Worm (Caenorhabditis elegans) whole organism, mixed stage, embryonic: ENCODE measurements around the gene Y12A6A.1.

Experiments
- M03D4.4 ChIP-seq: sonication (generic microtip); optimal IDR thresholded peaks from 2 replicates; lab custom pipeline; 2017; ENCODE audit warnings: mild to moderate bottlenecking, missing genetic modification characterization, missing compliant biosample characterization
- bed-3 ChIP-seq: fragments of 200-800 bp; sonication (Bioruptor generic); optimal IDR thresholded peaks from 3 replicates; lab custom pipeline; 2018; ENCODE audit warnings: mild to moderate bottlenecking, missing genetic modification characterization, moderate library complexity, missing compliant biosample characterization
- blmp-1 ChIP-seq: fragments of 150-350 bp; optimal IDR thresholded peaks from 2 replicates; lab custom pipeline; 2014; ENCODE audit warnings: missing biosample characterization, missing genetic modification characterization
- ceh-39 ChIP-seq: fragments of 150-350 bp; optimal IDR thresholded peaks from 2 replicates; lab custom pipeline; 2014; ENCODE audit warnings: missing biosample characterization, missing genetic modification characterization
- ceh-43 ChIP-seq: fragments of 200-800 bp; sonication (Bioruptor generic); optimal IDR thresholded peaks from 2 replicates; lab custom pipeline; 2018; ENCODE audit warnings: mild to moderate bottlenecking, missing genetic modification characterization, moderate library complexity, missing compliant biosample characterization
- ceh-83 ChIP-seq: fragments of 200-800 bp; sonication (Bioruptor generic); optimal IDR thresholded peaks from 2 replicates; lab custom pipeline; 2018; ENCODE audit warnings: mild to moderate bottlenecking, missing genetic modification characterization, missing compliant biosample characterization
- ces-1 ChIP-seq: fragments of 150-350 bp; optimal IDR thresholded peaks from 2 replicates; lab custom pipeline; 2014; ENCODE audit warnings: missing biosample characterization, missing genetic modification reagents, missing genetic modification characterization
- cnd-1 ChIP-seq: fragments of 200-800 bp; sonication (Bioruptor generic); optimal IDR thresholded peaks from 2 replicates; lab custom pipeline; 2018; ENCODE audit warnings: mild to moderate bottlenecking, missing genetic modification characterization, missing compliant biosample characterization
- drap-1 ChIP-seq: fragments of 200-800 bp; sonication (Bioruptor generic); optimal IDR thresholded peaks from 3 replicates; lab custom pipeline; 2018; ENCODE audit warnings: mild to moderate bottlenecking, missing genetic modification characterization, missing compliant biosample characterization
- elt-1 ChIP-seq: sonication (generic microtip); optimal IDR thresholded peaks from 2 replicates; lab custom pipeline; 2017; ENCODE audit warnings: missing genetic modification characterization, mild to moderate bottlenecking, missing compliant biosample characterization, antibody characterized with exemption, moderate library complexity, borderline replicate concordance; ENCODE audit not compliant: insufficient read depth
- elt-3 ChIP-seq: fragments of 150-350 bp; optimal IDR thresholded peaks from 2 replicates; lab custom pipeline; 2014; ENCODE audit warnings: missing biosample characterization, missing genetic modification characterization
- hlh-1 ChIP-seq: fragments of 150-350 bp; optimal IDR thresholded peaks from 2 replicates; lab custom pipeline; 2014; ENCODE audit warnings: missing biosample characterization, missing genetic modification reagents, missing genetic modification characterization
- lin-13 ChIP-seq: fragments of 150-350 bp; optimal IDR thresholded peaks from 2 replicates; lab custom pipeline; 2014; ENCODE audit warnings: missing biosample characterization, missing genetic modification characterization
- lin-32 ChIP-seq: fragments of 200-800 bp; sonication (Bioruptor generic); optimal IDR thresholded peaks from 2 replicates; lab custom pipeline; 2018; ENCODE audit warnings: mild to moderate bottlenecking, missing genetic modification characterization, missing compliant biosample characterization
- lsy-2 ChIP-seq: fragments of 150-350 bp; optimal IDR thresholded peaks from 2 replicates; lab custom pipeline; 2014; ENCODE audit warnings: missing biosample characterization, missing genetic modification characterization
- mab-5 ChIP-seq: fragments of 150-350 bp; optimal IDR thresholded peaks from 2 replicates; lab custom pipeline; 2014; ENCODE audit warnings: missing biosample characterization, missing genetic modification characterization
- mep-1 ChIP-seq: fragments of 150-350 bp; optimal IDR thresholded peaks from 2 replicates; lab custom pipeline; 2017; ENCODE audit warnings: missing biosample characterization, missing genetic modification reagents, missing genetic modification characterization, inconsistent platforms
- mls-2 ChIP-seq: sonication (generic microtip); optimal IDR thresholded peaks from 2 replicates; lab custom pipeline; 2016; ENCODE audit warnings: mild to moderate bottlenecking, missing genetic modification characterization, moderate library complexity, missing compliant biosample characterization
- nhr-12 ChIP-seq: fragments of 150-350 bp; optimal IDR thresholded peaks from 2 replicates; lab custom pipeline; 2014; ENCODE audit warnings: missing biosample characterization, missing genetic modification characterization
- nhr-2 ChIP-seq: fragments of 150-350 bp; optimal IDR thresholded peaks from 2 replicates; lab custom pipeline; 2014; ENCODE audit warnings: missing biosample characterization, missing genetic modification characterization
- nhr-237 ChIP-seq: fragments of 150-350 bp; optimal IDR thresholded peaks from 2 replicates; lab custom pipeline; 2014; ENCODE audit warnings: missing biosample characterization, missing genetic modification characterization
- nhr-28 ChIP-seq: fragments of 150-350 bp; optimal IDR thresholded peaks from 2 replicates; lab custom pipeline; 2014; ENCODE audit warnings: missing biosample characterization, missing genetic modification characterization
- nhr-76 ChIP-seq: sonication (generic microtip); optimal IDR thresholded peaks from 2 replicates; lab custom pipeline; 2017; ENCODE audit warnings: missing biosample characterization, missing genetic modification characterization
- pha-4 ChIP-seq: fragments of 150-350 bp; optimal IDR thresholded peaks from 2 replicates; lab custom pipeline; 2018; ENCODE audit warnings: missing biosample characterization, missing genetic modification reagents, missing genetic modification characterization
- sem-2 ChIP-seq: fragments of 200-800 bp; sonication (Bioruptor generic); optimal IDR thresholded peaks from 2 replicates; lab custom pipeline; 2018; ENCODE audit warnings: mild to moderate bottlenecking, missing genetic modification characterization, missing compliant biosample characterization
- snpc-4 ChIP-seq: fragments of 150-350 bp; optimal IDR thresholded peaks from 2 replicates; lab custom pipeline; 2014; ENCODE audit warnings: missing biosample characterization, missing genetic modification characterization
- tbx-8 ChIP-seq: fragments of 200-800 bp; sonication (Bioruptor generic); optimal IDR thresholded peaks from 2 replicates; lab custom pipeline; 2018; ENCODE audit warnings: mild to moderate bottlenecking, missing genetic modification characterization, moderate library complexity, missing compliant biosample characterization
- unc-120 ChIP-seq: sonication (generic microtip); optimal IDR thresholded peaks from 2 replicates; lab custom pipeline; 2017; ENCODE audit warnings: missing genetic modification characterization, missing compliant biosample characterization; ENCODE audit not compliant: poor library complexity, severe bottlenecking
- unc-62 ChIP-seq: fragments of 150-350 bp; optimal IDR thresholded peaks from 2 replicates; lab custom pipeline; 2014; ENCODE audit warnings: missing biosample characterization, missing genetic modification reagents, missing genetic modification characterization
- zip-8 ChIP-seq: fragments of 150-350 bp; optimal IDR thresholded peaks from 2 replicates; lab custom pipeline; 2014; ENCODE audit warnings: missing biosample characterization, missing genetic modification characterization
- ztf-11 ChIP-seq: fragments of 150-350 bp; optimal IDR thresholded peaks from 2 replicates; lab custom pipeline; 2014; ENCODE audit warnings: missing biosample characterization, missing genetic modification characterization

Gene Y12A6A.1

ce11 chrX:13621628-13622027, at the start of gene Y12A6A.1:
Y12A6A.1 (minus strand) TSS chrX:13621728.
- TF ChIP-seq lin-13: no peak
- no peak for TF ChIP-seq blmp-1 (tag; lab: Kevin White, UChicago)
- TF ChIP-seq tbx-8 (GFP tag; lab: Kevin White, UChicago): no peak
- no peak for TF ChIP-seq cnd-1 (tag; lab: Kevin White, UChicago)
- TF ChIP-seq ces-1 (GFP tag; lab: Kevin White, UChicago): no peak
- no peak for TF ChIP-seq lin-32 (GFP tag; lab: Kevin White, UChicago)
- TF ChIP-seq drap-1: no peak
- no peak for TF ChIP-seq lsy-2 (tag; lab: Kevin White, UChicago)
- no peak for TF ChIP-seq mep-1 (tag; lab: Kevin White, UChicago)
- TF ChIP-seq ceh-83 (GFP tag; lab: Kevin White, UChicago): no peak
- no peak for TF ChIP-seq sem-2 (GFP tag; lab: Kevin White, UChicago)
- no peak for TF ChIP-seq ceh-39 (tag; lab: Kevin White, UChicago)
- no peak for TF ChIP-seq elt-1 (tag; lab: Kevin White, UChicago)
- TF ChIP-seq mls-2: no peak
- no peak for TF ChIP-seq mab-5 (tag; lab: Kevin White, UChicago)
- no peak for TF ChIP-seq ztf-11 (tag; lab: Kevin White, UChicago)
- TF ChIP-seq unc-62 (GFP tag; lab: Kevin White, UChicago): no peak
- TF ChIP-seq nhr-237: no peak
- TF ChIP-seq zip-8 (tag; lab: Kevin White, UChicago): no peak
- no peak for TF ChIP-seq M03D4.4 (tag; lab: Kevin White, UChicago)

ce11 chrX:13670966-13671365, 49.4 kb upstream of the Y12A6A.1 start:
- no peak for TF ChIP-seq ceh-43
- TF ChIP-seq nhr-76 (tag; lab: Kevin White, UChicago): no peak
- TF ChIP-seq elt-3 (tag; lab: Kevin White, UChicago): no peak
- TF ChIP-seq hlh-1 (tag; lab: Kevin White, UChicago): peak; percentile 60
- TF ChIP-seq pha-4 (tag; lab: Kevin White, UChicago): no peak
- no peak for TF ChIP-seq blmp-1 (tag; lab: Kevin White, UChicago)
- TF ChIP-seq mls-2: no peak
- no peak for TF ChIP-seq nhr-237
- TF ChIP-seq mab-5 (tag; lab: Kevin White, UChicago): no peak
- TF ChIP-seq, all 35 proteins: peak for 1

- TF ChIP-seq tbx-8 (GFP tag; lab: Kevin White, UChicago) (no peak), ceh-39 (tag; lab: Kevin White, UChicago) (no peak), nhr-2 (tag; lab: Kevin White, UChicago) (no peak), lin-32 (GFP tag; lab: Kevin White, UChicago) (no peak), unc-120 (tag; lab: Kevin White, UChicago) (no peak), zip-8 (tag; lab: Kevin White, UChicago) (no peak), lsy-2 (tag; lab: Kevin White, UChicago) (peak; percentile 6), snpc-4 (tag; lab: Kevin White, UChicago) (no peak), nhr-76 (tag; lab: Kevin White, UChicago) (no peak), mep-1 (tag; lab: Kevin White, UChicago) (peak; percentile 72), nhr-28 (tag; lab: Kevin White, UChicago) (no peak), lin-13 (peak; percentile 14), ces-1 (GFP tag; lab: Kevin White, UChicago) (peak; percentile 33), sem-2 (GFP tag; lab: Kevin White, UChicago) (no peak), ceh-43 (no peak), drap-1 (no peak), bed-3 (no peak), nhr-12 (tag; lab: Kevin White, UChicago) (no peak), nhr-237 (peak; percentile 26), pha-4 (tag; lab: Kevin White, UChicago) (peak; percentile 80), hlh-1 (tag; lab: Kevin White, UChicago) (no peak), unc-62 (GFP tag; lab: Kevin White, UChicago) (no peak), mab-5 (tag; lab: Kevin White, UChicago) (no peak)
Observed at ce11 chrX:13669641-13670040, 48.1 kb upstream of the Y12A6A.1 start.

- peak; percentile 65 for TF ChIP-seq ces-1 (GFP tag; lab: Kevin White, UChicago)
- no peak for TF ChIP-seq zip-8 (tag; lab: Kevin White, UChicago)
Observed at ce11 chrX:13668728-13669127, 47.2 kb upstream of the Y12A6A.1 start, which contains the start of gene C04A11.2. C04A11.2 (minus strand) TSS chrX:13668828.

ce11 chrX:13666864-13667263, 45.3 kb upstream of the Y12A6A.1 start:
- no peak for TF ChIP-seq snpc-4 (tag; lab: Kevin White, UChicago)
- TF ChIP-seq, all 35 proteins: peak for 0
